Worm (Caenorhabditis elegans): Measurements from ENCODE around the gene mca-3.

DNA sequence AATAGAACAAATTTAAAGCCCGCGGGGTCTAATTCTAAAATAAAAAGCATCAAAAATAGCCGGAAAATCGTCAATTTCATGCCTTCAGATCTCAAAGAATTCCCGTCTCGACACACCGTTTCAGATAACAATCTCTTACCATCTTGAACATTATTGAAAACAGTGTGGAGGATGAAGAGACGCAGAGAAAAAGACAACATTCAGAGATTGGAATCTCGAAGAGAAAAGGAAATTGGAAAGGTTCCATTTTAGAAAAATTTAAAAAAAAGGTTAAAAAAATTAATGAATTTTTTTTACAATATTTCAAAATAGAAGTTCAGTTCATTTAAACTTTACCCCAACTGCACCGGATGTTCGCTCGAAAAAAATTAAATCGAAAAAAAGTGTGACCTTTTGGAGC is 35.9 kb downstream of the mca-3 start:
- no peak for TF ChIP-seq unc-62 (GFP tag; optimal IDR thresholded peaks at IDR 0.05)
- no peak for TF ChIP-seq nhr-76 (tag; optimal IDR thresholded peaks at IDR 0.05)
- TF ChIP-seq elt-1 (tag; optimal IDR thresholded peaks at IDR 0.05; ENCODE audit: borderline replicate concordance, insufficient read depth), result peak; percentile 88
- TF ChIP-seq unc-39 (tag; optimal IDR thresholded peaks at IDR 0.05), result no peak
- no peak for TF ChIP-seq lin-13 (tag; optimal IDR thresholded peaks at IDR 0.05)
- no peak for TF ChIP-seq pha-4 (tag; optimal IDR thresholded peaks at IDR 0.05)
- no peak for TF ChIP-seq snpc-4 (tag; optimal IDR thresholded peaks at IDR 0.05)
